Fruit fly (Drosophila melanogaster) whole organism, embryonic: ENCODE measurements around the gene CG13454.
A peak's percentile ranks its signal among the peaks of the same experiment; 100 is the strongest.

Experiments
- Ada2b ChIP-seq: fragments of 200-800 bp; sonication (Bioruptor generic); IDR thresholded peaks from 2 replicates; pipeline ENCODE4 v1.3.6; 2022; ENCODE audit warnings: missing biosample characterization, missing genetic modification characterization
- Bgb ChIP-seq: fragments of 200-800 bp; sonication (Bioruptor generic); IDR thresholded peaks from 2 replicates; pipeline ENCODE4 v1.3.6; 2022; ENCODE audit warnings: missing biosample characterization, missing genetic modification characterization; ENCODE audit not compliant: partially characterized antibody
- BtbVII ChIP-seq: fragments of 200-800 bp; sonication (Bioruptor generic); optimal IDR thresholded peaks from 3 replicates; lab custom pipeline; 2017; ENCODE audit warnings: missing biosample characterization, mild to moderate bottlenecking, missing genetic modification characterization
- CG10274 ChIP-seq: fragments of 200-800 bp; sonication (Bioruptor generic); optimal IDR thresholded peaks from 3 replicates; lab custom pipeline; 2017; ENCODE audit warnings: missing biosample characterization, mild to moderate bottlenecking, missing genetic modification characterization
- CG10366 ChIP-seq: fragments of 200-800 bp; sonication (Bioruptor generic); IDR thresholded peaks from 2 replicates; pipeline ENCODE4 v1.3.6; 2022; ENCODE audit warnings: missing biosample characterization, missing genetic modification characterization
- CG10462 ChIP-seq: fragments of 200-800 bp; sonication (Bioruptor generic); optimal IDR thresholded peaks from 2 replicates; lab custom pipeline; 2016; ENCODE audit warnings: missing biosample characterization, missing genetic modification characterization
- CG10959 ChIP-seq: fragments of 200-800 bp; sonication (Bioruptor generic); IDR thresholded peaks from 2 replicates; pipeline ENCODE4 v1.3.6; 2022; ENCODE audit warnings: missing biosample characterization, missing genetic modification characterization
- CG11398 ChIP-seq: fragments of 200-800 bp; sonication (Bioruptor generic); optimal IDR thresholded peaks from 2 replicates; lab custom pipeline; 2016; ENCODE audit warnings: missing biosample characterization, missing genetic modification characterization
- CG11695 ChIP-seq: fragments of 200-800 bp; sonication (Bioruptor generic); IDR thresholded peaks from 3 replicates; pipeline ENCODE4 v1.3.6; 2022; ENCODE audit warnings: missing biosample characterization, missing genetic modification characterization
- CG12071 ChIP-seq: fragments of 200-800 bp; sonication (Bioruptor generic); optimal IDR thresholded peaks from 3 replicates; lab custom pipeline; 2018; ENCODE audit warnings: missing biosample characterization, mild to moderate bottlenecking, missing genetic modification characterization
- CG12104 ChIP-seq: fragments of 200-800 bp; sonication (Bioruptor generic); optimal IDR thresholded peaks from 3 replicates; lab custom pipeline; 2016; ENCODE audit warnings: missing biosample characterization, missing genetic modification characterization
- CG13296 ChIP-seq: fragments of 200-800 bp; sonication (Bioruptor generic); optimal IDR thresholded peaks from 3 replicates; lab custom pipeline; 2018; ENCODE audit warnings: missing biosample characterization, mild to moderate bottlenecking, missing genetic modification characterization
- CG15514 ChIP-seq: fragments of 200-800 bp; sonication (Bioruptor generic); optimal IDR thresholded peaks from 3 replicates; lab custom pipeline; 2017; ENCODE audit warnings: missing biosample characterization, missing genetic modification characterization, mild to moderate bottlenecking, moderate library complexity, missing genetic modification reagents
- CG17568 ChIP-seq: fragments of 200-800 bp; sonication (Bioruptor generic); optimal IDR thresholded peaks from 2 replicates; lab custom pipeline; 2018; ENCODE audit warnings: missing biosample characterization, mild to moderate bottlenecking, missing genetic modification characterization, moderate library complexity
- CG17802 ChIP-seq: fragments of 200-800 bp; sonication (Bioruptor generic); optimal IDR thresholded peaks from 2 replicates; lab custom pipeline; 2018; ENCODE audit warnings: missing biosample characterization, mild to moderate bottlenecking, missing genetic modification characterization, moderate library complexity
- CG1832 ChIP-seq: fragments of 200-800 bp; sonication (Bioruptor generic); optimal IDR thresholded peaks from 2 replicates; lab custom pipeline; 2017; ENCODE audit warnings: missing biosample characterization, mild to moderate bottlenecking, missing genetic modification characterization, inconsistent platforms
- CG31388 ChIP-seq: fragments of 200-800 bp; sonication (Bioruptor generic); optimal IDR thresholded peaks from 2 replicates; lab custom pipeline; 2016; ENCODE audit warnings: missing biosample characterization, missing genetic modification characterization
- CG3838 ChIP-seq: fragments of 200-800 bp; sonication (Bioruptor generic); optimal IDR thresholded peaks from 3 replicates; lab custom pipeline; 2016; ENCODE audit warnings: missing biosample characterization, missing genetic modification characterization
- CG5245 ChIP-seq: fragments of 200-800 bp; sonication (Bioruptor generic); optimal IDR thresholded peaks from 3 replicates; lab custom pipeline; 2016; ENCODE audit warnings: missing biosample characterization, missing genetic modification characterization
- CG7928 ChIP-seq: fragments of 200-800 bp; sonication (Bioruptor generic); optimal IDR thresholded peaks from 2 replicates; lab custom pipeline; 2017; ENCODE audit warnings: missing biosample characterization, mild to moderate bottlenecking, missing genetic modification characterization
- CG8290 ChIP-seq, 3 experiments: fragments of 200-800 bp; sonication (Bioruptor generic); optimal IDR thresholded peaks; 2 replicates each; lab custom pipeline; 2016 to 2019; ENCODE audit warnings: missing biosample characterization in 3 of 3, missing genetic modification characterization in 3 of 3, mild to moderate bottlenecking in 2 of 3, moderate library complexity in 1 of 3
- CG9437 ChIP-seq: fragments of 200-800 bp; sonication (Bioruptor generic); optimal IDR thresholded peaks from 2 replicates; lab custom pipeline; 2018; ENCODE audit warnings: missing biosample characterization, mild to moderate bottlenecking, missing genetic modification characterization
- CG9932 ChIP-seq: fragments of 200-800 bp; sonication (Bioruptor generic); IDR thresholded peaks from 2 replicates; pipeline ENCODE4 v1.3.6; 2022; ENCODE audit warnings: missing biosample characterization, missing genetic modification characterization
- CTCF ChIP-seq: fragments of 200-800 bp; sonication (Bioruptor generic); optimal IDR thresholded peaks from 2 replicates; lab custom pipeline; 2017; ENCODE audit warnings: missing biosample characterization, mild to moderate bottlenecking, missing genetic modification characterization, moderate library complexity
- D19B ChIP-seq: fragments of 200-800 bp; sonication (Bioruptor generic); optimal IDR thresholded peaks from 2 replicates; lab custom pipeline; 2017; ENCODE audit warnings: missing biosample characterization, mild to moderate bottlenecking, missing genetic modification characterization
- Deaf1 ChIP-seq: fragments of 200-800 bp; optimal IDR thresholded peaks from 3 replicates; lab custom pipeline; 2019; ENCODE audit warnings: missing biosample characterization, mild to moderate bottlenecking, missing genetic modification characterization, moderate library complexity
- Dip2 ChIP-seq: fragments of 200-800 bp; sonication (Bioruptor generic); IDR thresholded peaks from 2 replicates; pipeline ENCODE4 v1.3.6; 2022; ENCODE audit warnings: missing biosample characterization, missing genetic modification characterization
- Doc3 ChIP-seq: fragments of 200-800 bp; sonication (Bioruptor generic); IDR thresholded peaks from 3 replicates; pipeline ENCODE4 v1.3.6; 2022; ENCODE audit warnings: missing biosample characterization, missing genetic modification characterization; ENCODE audit not compliant: partially characterized antibody
- ERR ChIP-seq: fragments of 200-800 bp; sonication (Bioruptor generic); optimal IDR thresholded peaks from 2 replicates; lab custom pipeline; 2016; ENCODE audit warnings: missing biosample characterization, missing genetic modification characterization
- Fer1 ChIP-seq: fragments of 200-800 bp; sonication (Bioruptor generic); optimal IDR thresholded peaks from 2 replicates; lab custom pipeline; 2017; ENCODE audit warnings: missing biosample characterization, mild to moderate bottlenecking, missing genetic modification characterization
- Hand ChIP-seq: fragments of 200-800 bp; sonication (Bioruptor generic); optimal IDR thresholded peaks from 2 replicates; lab custom pipeline; 2017; ENCODE audit warnings: mild to moderate bottlenecking, missing biosample characterization, missing genetic modification reagents, missing genetic modification characterization
- Lim3 ChIP-seq: fragments of 200-800 bp; sonication (Bioruptor generic); IDR thresholded peaks from 2 replicates; pipeline ENCODE4 v1.3.6; 2022; ENCODE audit warnings: missing biosample characterization, missing genetic modification characterization
- MESR4 ChIP-seq: fragments of 200-800 bp; sonication (Bioruptor generic); optimal IDR thresholded peaks from 2 replicates; lab custom pipeline; 2018; ENCODE audit warnings: missing biosample characterization, mild to moderate bottlenecking, missing genetic modification characterization, moderate library complexity
- NfI ChIP-seq: fragments of 200-800 bp; sonication (Bioruptor generic); optimal IDR thresholded peaks from 3 replicates; lab custom pipeline; 2018; ENCODE audit warnings: missing biosample characterization, mild to moderate bottlenecking, missing genetic modification characterization, moderate library complexity
- Ravus ChIP-seq: fragments of 200-800 bp; sonication (Bioruptor generic); IDR thresholded peaks from 2 replicates; pipeline ENCODE4 v1.3.6; 2022; ENCODE audit warnings: missing biosample characterization, missing genetic modification characterization
- Side ChIP-seq: fragments of 200-800 bp; sonication (Bioruptor generic); optimal IDR thresholded peaks from 2 replicates; lab custom pipeline; 2016; ENCODE audit warnings: missing biosample characterization, missing genetic modification characterization
- Sin3A ChIP-seq: fragments of >200 bp; optimal IDR thresholded peaks from 2 replicates; lab custom pipeline; 2018
- Ssrp ChIP-seq: fragments of 200-800 bp; sonication (Bioruptor generic); optimal IDR thresholded peaks from 2 replicates; lab custom pipeline; 2018; ENCODE audit warnings: missing biosample characterization, mild to moderate bottlenecking, missing genetic modification characterization, moderate library complexity
- bbx ChIP-seq: fragments of 200-800 bp; sonication (Bioruptor generic); IDR thresholded peaks from 2 replicates; pipeline ENCODE4 v1.3.6; 2022; ENCODE audit warnings: missing biosample characterization, missing genetic modification characterization; ENCODE audit not compliant: partially characterized antibody
- dysf ChIP-seq: fragments of 200-800 bp; sonication (Bioruptor generic); IDR thresholded peaks from 3 replicates; pipeline ENCODE4 v1.3.6; 2022; ENCODE audit warnings: missing biosample characterization, missing genetic modification characterization
- fru ChIP-seq: fragments of >200 bp; optimal IDR thresholded peaks from 2 replicates; lab custom pipeline; 2017
- ftz-f1 ChIP-seq: fragments of 200-800 bp; sonication (Bioruptor generic); optimal IDR thresholded peaks from 2 replicates; lab custom pipeline; 2016; ENCODE audit warnings: missing biosample characterization, missing genetic modification characterization
- gcm ChIP-seq: fragments of 200-800 bp; sonication (Bioruptor generic); optimal IDR thresholded peaks from 2 replicates; lab custom pipeline; 2019; ENCODE audit warnings: missing biosample characterization, mild to moderate bottlenecking, missing genetic modification characterization, moderate library complexity
- gsb ChIP-seq: fragments of 200-800 bp; sonication (Bioruptor generic); IDR thresholded peaks from 2 replicates; pipeline ENCODE4 v1.3.6; 2022; ENCODE audit warnings: missing biosample characterization, missing genetic modification characterization
- nmo ChIP-seq: fragments of 200-800 bp; sonication (Bioruptor generic); optimal IDR thresholded peaks from 2 replicates; lab custom pipeline; 2018; ENCODE audit warnings: missing biosample characterization, mild to moderate bottlenecking, missing genetic modification characterization, moderate library complexity
- org-1 ChIP-seq: fragments of 200-800 bp; sonication (Bioruptor generic); optimal IDR thresholded peaks from 2 replicates; lab custom pipeline; 2017; ENCODE audit warnings: missing biosample characterization, missing genetic modification characterization
- run ChIP-seq: fragments of 200-800 bp; sonication (Bioruptor generic); optimal IDR thresholded peaks from 3 replicates; lab custom pipeline; 2018; ENCODE audit warnings: missing biosample characterization, mild to moderate bottlenecking, missing genetic modification characterization
- slbo ChIP-seq: fragments of 200-800 bp; sonication (Bioruptor generic); IDR thresholded peaks from 2 replicates; pipeline ENCODE4 v1.3.6; 2022; ENCODE audit warnings: missing biosample characterization, missing genetic modification characterization
- tio ChIP-seq: fragments of 200-800 bp; sonication (Bioruptor generic); optimal IDR thresholded peaks from 2 replicates; lab custom pipeline; 2017; ENCODE audit warnings: missing biosample characterization, missing genetic modification characterization, inconsistent platforms
- trem ChIP-seq: fragments of 200-800 bp; optimal IDR thresholded peaks from 3 replicates; lab custom pipeline; 2019; ENCODE audit warnings: missing biosample characterization, mild to moderate bottlenecking, missing genetic modification characterization, moderate library complexity
- tup ChIP-seq: fragments of 200-800 bp; sonication (Bioruptor generic); optimal IDR thresholded peaks from 2 replicates; lab custom pipeline; 2016; ENCODE audit warnings: missing biosample characterization, mild to moderate bottlenecking, missing genetic modification characterization, moderate library complexity

The CG13454 gene

dm6 chr3L:15508233-15508632, 8.6 kb downstream of the CG13454 start, which contains the start of gene CG7841 (continued):
- TF ChIP-seq org-1 = peak; percentile 97
- no peak for TF ChIP-seq Doc3 (GFP tag; lab: Robert Waterston, UW)
- TF ChIP-seq Side = peak; percentile 98
- TF ChIP-seq CG31388 (GFP tag; lab: Kevin White, UChicago) = peak; percentile 89
- peak; percentile 95 for TF ChIP-seq CG10462 (GFP tag; lab: Kevin White, UChicago)
- peak; percentile 99 for TF ChIP-seq CG13296 (GFP tag; lab: Kevin White, UChicago)
- TF ChIP-seq fru (lab: Kevin White, UChicago) = no peak
- TF ChIP-seq Dip2 (GFP tag; lab: Robert Waterston, UW) = no peak
- peak; percentile 94 for TF ChIP-seq Ada2b
- no peak for TF ChIP-seq Sin3A (lab: Kevin White, UChicago)
- peak; percentile 79 for TF ChIP-seq MESR4 (GFP tag; lab: Kevin White, UChicago)
- TF ChIP-seq CG10274 (GFP tag; lab: Kevin White, UChicago) = peak; percentile 91
- TF ChIP-seq bbx (GFP tag; lab: Robert Waterston, UW) = no peak
- peak; percentile 87 for TF ChIP-seq Deaf1 (tag; lab: Kevin White, UChicago)
- peak; percentile 83 for TF ChIP-seq CG7928
- peak; percentile 75; the same call in 1 of the 2 replicates for TF ChIP-seq Ravus
- peak; percentile 97 for TF ChIP-seq trem (tag; lab: Kevin White, UChicago)
- peak; percentile 71 for TF ChIP-seq CTCF (GFP tag; lab: Kevin White, UChicago)
- TF ChIP-seq CG11398 (GFP tag; lab: Kevin White, UChicago) = peak; percentile 96
- peak; percentile 98 for TF ChIP-seq NfI (GFP tag; lab: Kevin White, UChicago)
- TF ChIP-seq nmo (GFP tag; lab: Kevin White, UChicago) = peak; percentile 98
- TF ChIP-seq CG1832 (GFP tag; lab: Kevin White, UChicago) = no peak
- peak; percentile 90 for TF ChIP-seq CG9437 (GFP tag; lab: Kevin White, UChicago)
- peak; percentile 98 for TF ChIP-seq CG12071 (GFP tag; lab: Kevin White, UChicago)
- TF ChIP-seq gcm = peak; percentile 99
- TF ChIP-seq D19B (GFP tag; lab: Kevin White, UChicago) = peak; percentile 86
- TF ChIP-seq run (tag; lab: Kevin White, UChicago) = peak; percentile 97
- peak; percentile 66 for TF ChIP-seq ftz-f1 (GFP tag; lab: Kevin White, UChicago)
- TF ChIP-seq Ssrp (tag; lab: Kevin White, UChicago) = peak; percentile 95
- TF ChIP-seq CG10959 (GFP tag; lab: Robert Waterston, UW) = peak; percentile 94; the same call in 1 of the 2 replicates
- peak; percentile 97 for TF ChIP-seq ERR (GFP tag; lab: Kevin White, UChicago)
- peak; percentile 91 for TF ChIP-seq CG3838
- TF ChIP-seq Hand (GFP tag; lab: Kevin White, UChicago) = peak; percentile 99
- TF ChIP-seq BtbVII (GFP tag; lab: Kevin White, UChicago) = peak; percentile 99
- peak; percentile 96 for TF ChIP-seq tup (GFP tag; lab: Kevin White, UChicago)
- TF ChIP-seq CG12104 (GFP tag; lab: Kevin White, UChicago) = peak; percentile 97
- TF ChIP-seq dysf = peak; percentile 96; the same call in 2 of the 3 replicates
- TF ChIP-seq CG10366 = peak; percentile 94
- peak; percentile 95 for TF ChIP-seq CG5245 (GFP tag; lab: Kevin White, UChicago)
- peak; percentile 98 for TF ChIP-seq CG11695 (GFP tag; lab: Robert Waterston, UW)
- TF ChIP-seq CG8290 (GFP tag; optimal IDR thresholded peaks at IDR 0.05; lab: Kevin White, UChicago) = peak; percentile 94
- TF ChIP-seq CG8290 (tag; optimal IDR thresholded peaks at IDR 0.05; lab: Kevin White, UChicago) = peak; percentile 94 to 96
- no peak for TF ChIP-seq Bgb (GFP tag; lab: Robert Waterston, UW)
- peak; percentile 88 for TF ChIP-seq gsb
- TF ChIP-seq tio (GFP tag; lab: Kevin White, UChicago) = peak; percentile 89
- TF ChIP-seq Fer1 (GFP tag; lab: Kevin White, UChicago) = peak; percentile 99
- TF ChIP-seq CG17802 (tag; lab: Kevin White, UChicago) = peak; percentile 85
- peak; percentile 98 for TF ChIP-seq CG17568
- TF ChIP-seq slbo = peak; percentile 94
- TF ChIP-seq CG9932 (GFP tag; lab: Robert Waterston, UW) = peak; percentile 90
- no peak; the same call in 1 of the 2 replicates for TF ChIP-seq Lim3 (GFP tag; lab: Robert Waterston, UW)
- TF ChIP-seq CG15514 = peak; percentile 95
